2 fruit fly cellular contexts compared by ENCODE assay signal in the genomic region with DNA sequence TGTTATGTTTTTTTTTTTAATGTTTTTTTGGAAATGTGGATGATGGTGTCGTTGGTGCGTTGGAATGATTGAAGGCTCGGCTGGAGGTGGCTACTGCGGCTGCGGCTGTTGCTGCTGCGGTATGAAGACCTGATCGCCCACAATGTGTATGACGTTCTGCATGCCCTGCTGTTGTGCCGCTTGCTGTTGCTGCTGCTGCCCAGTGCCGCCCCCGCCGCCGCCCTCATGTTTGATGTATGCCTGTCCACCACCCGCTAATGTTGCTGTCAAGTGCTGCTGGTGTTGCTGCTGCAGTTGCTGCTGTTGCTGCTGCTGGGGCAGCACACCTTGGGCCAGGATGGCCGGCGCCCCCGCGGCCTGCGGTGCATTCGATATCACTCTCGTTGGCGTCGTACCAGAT.
TF ChIP-seq lines count a peak whose summit lies in the region.

No protein-coding gene starts in this region.

- no peak for TF ChIP-seq CTCF in whole organism, embryonic (GFP tag; optimal IDR thresholded peaks at IDR 0.05; lab: Kevin White, UChicago)

TF ChIP-seq in whole organism, embryonic, 481 proteins besides CTCF, POLR2A, EP300 and RAD21:
- TF ChIP-seq bowl (GFP tag; IDR thresholded peaks at IDR 0.05; lab: Robert Waterston, UW) (no peak), Opbp (GFP tag; IDR thresholded peaks at IDR 0.05; lab: Robert Waterston, UW; ENCODE audit: partially characterized antibody) (0 out of 3 replicates have a peak, but pooled peaks have one; percentile 3), hb (GFP tag; IDR thresholded peaks at IDR 0.05; lab: Robert Waterston, UW; ENCODE audit: partially characterized antibody) (0 out of 3 replicates have a peak, but pooled peaks have one; percentile 21), Dek (tag; optimal IDR thresholded peaks at IDR 0.05; lab: Kevin White, UChicago) (no peak), crol (GFP tag; IDR thresholded peaks at IDR 0.05; lab: Robert Waterston, UW) (0 out of 2 replicates have a peak, but pooled peaks have one; percentile 29), CG6765 (GFP tag; optimal IDR thresholded peaks at IDR 0.05; lab: Kevin White, UChicago) (no peak), lov (optimal IDR thresholded peaks at IDR 0.05; lab: Kevin White, UChicago) (no peak), lov (GFP tag; IDR thresholded peaks at IDR 0.05; lab: Robert Waterston, UW) (0 out of 3 replicates have a peak, but pooled peaks have one; percentile 31), Med (GFP tag; lab: Kevin White, UChicago) (peak; percentile 72), zfh2 (GFP tag; optimal IDR thresholded peaks at IDR 0.05; lab: Kevin White, UChicago) (no peak), Fer3 (tag; optimal IDR thresholded peaks at IDR 0.05; lab: Kevin White, UChicago) (no peak), CG10431 (GFP tag; optimal IDR thresholded peaks at IDR 0.05; lab: Kevin White, UChicago) (no peak), CG11093 (GFP tag; IDR thresholded peaks at IDR 0.05; lab: Robert Waterston, UW) (no peak), CkIIα-i1 (GFP tag; IDR thresholded peaks at IDR 0.05; lab: Robert Waterston, UW) (no peak), usp (GFP tag; optimal IDR thresholded peaks at IDR 0.05; lab: Kevin White, UChicago) (no peak), zfh1 (GFP tag; IDR thresholded peaks at IDR 0.05; lab: Robert Waterston, UW) (no peak), Hr39 (optimal IDR thresholded peaks at IDR 0.05; lab: Kevin White, UChicago) (peak; percentile 26), Dfd (GFP tag; optimal IDR thresholded peaks at IDR 0.05; lab: Kevin White, UChicago) (peak in 1 of 2 experiments; percentile 64), Blimp-1 (GFP tag; optimal IDR thresholded peaks at IDR 0.05; lab: Kevin White, UChicago) (no peak)

TF ChIP-seq in whole organism, wandering third instar larva, 38 proteins besides CTCF, POLR2A, EP300 and RAD21:
- TF ChIP-seq Dfd (GFP tag; optimal IDR thresholded peaks at IDR 0.05; lab: Kevin White, UChicago) (peak; percentile 89), Hr78 (GFP tag; optimal IDR thresholded peaks at IDR 0.05; lab: Kevin White, UChicago) (no peak), ey (GFP tag; optimal IDR thresholded peaks at IDR 0.05; lab: Kevin White, UChicago) (no peak)
